Worm (Caenorhabditis elegans) whole organism, L2 larva: ENCODE measurements around the gene spp-9.
A peak's percentile ranks its signal among the peaks of the same experiment; 100 is the strongest.

Experiments used
- F13H6.1 ChIP-seq: sonication (generic microtip); optimal IDR thresholded peaks from 2 replicates; lab custom pipeline; 2016; ENCODE audit warnings: missing genetic modification characterization, missing compliant biosample characterization
- Y55F3AM.14 ChIP-seq: fragments of 200-800 bp; sonication (Bioruptor generic); optimal IDR thresholded peaks from 2 replicates; lab custom pipeline; 2018; ENCODE audit warnings: mild to moderate bottlenecking, missing genetic modification characterization, missing compliant biosample characterization
- alr-1 ChIP-seq: fragments of 150-350 bp; optimal IDR thresholded peaks from 2 replicates; lab custom pipeline; 2014; ENCODE audit warnings: missing biosample characterization, missing genetic modification characterization
- ama-1 ChIP-seq: fragments of 150-350 bp; optimal IDR thresholded peaks from 2 replicates; lab custom pipeline; 2018; ENCODE audit warnings: inconsistent platforms
- ceh-16 ChIP-seq: fragments of 150-350 bp; optimal IDR thresholded peaks from 2 replicates; lab custom pipeline; 2014; ENCODE audit warnings: missing biosample characterization, missing genetic modification characterization
- crh-2 ChIP-seq: sonication (generic microtip); optimal IDR thresholded peaks from 2 replicates; lab custom pipeline; 2017; ENCODE audit warnings: missing biosample characterization, missing genetic modification characterization
- dmd-4 ChIP-seq: sonication (generic microtip); optimal IDR thresholded peaks from 2 replicates; lab custom pipeline; 2017; ENCODE audit warnings: missing biosample characterization, missing genetic modification characterization
- elt-1 ChIP-seq: fragments of 150-350 bp; optimal IDR thresholded peaks from 2 replicates; lab custom pipeline; 2014; ENCODE audit warnings: missing biosample characterization, missing genetic modification characterization
- elt-3 ChIP-seq: sonication (generic microtip); optimal IDR thresholded peaks from 2 replicates; lab custom pipeline; 2017; ENCODE audit warnings: missing biosample characterization, missing genetic modification characterization
- fos-1 ChIP-seq: fragments of 150-350 bp; optimal IDR thresholded peaks from 2 replicates; lab custom pipeline; 2014; ENCODE audit warnings: missing biosample characterization, missing genetic modification characterization
- gmeb-1 ChIP-seq: fragments of 150-350 bp; optimal IDR thresholded peaks from 2 replicates; lab custom pipeline; 2014; ENCODE audit warnings: missing biosample characterization, missing genetic modification characterization
- lin-11 ChIP-seq: fragments of 150-350 bp; sonication (generic microtip); optimal IDR thresholded peaks from 2 replicates; lab custom pipeline; 2014; ENCODE audit warnings: missing biosample characterization, missing genetic modification characterization, inconsistent platforms, mixed read lengths
- lin-13 ChIP-seq: fragments of 150-350 bp; optimal IDR thresholded peaks from 2 replicates; lab custom pipeline; 2014; ENCODE audit warnings: missing biosample characterization, missing genetic modification reagents, missing genetic modification characterization
- lin-39 ChIP-seq: fragments of 150-350 bp; optimal IDR thresholded peaks from 2 replicates; lab custom pipeline; 2014; ENCODE audit warnings: missing biosample characterization, missing genetic modification reagents, missing genetic modification characterization
- lsy-2 ChIP-seq, 2 experiments: fragments of 150-350 bp in 1 of 2; sonication (generic microtip) in 1 of 2; optimal IDR thresholded peaks; 2 replicates each; lab custom pipeline; 2014 to 2017; ENCODE audit warnings: missing biosample characterization in 2 of 2, missing genetic modification characterization in 2 of 2
- mbf-1 ChIP-seq: sonication (generic microtip); optimal IDR thresholded peaks from 2 replicates; lab custom pipeline; 2017; ENCODE audit warnings: missing biosample characterization, missing genetic modification characterization
- mdl-1 ChIP-seq, 2 experiments: fragments of 150-350 bp in 1 of 2; sonication (generic microtip) in 1 of 2; optimal IDR thresholded peaks; 2 replicates each; lab custom pipeline; 2017; ENCODE audit warnings: missing biosample characterization in 2 of 2, missing genetic modification characterization in 2 of 2
- nhr-10 ChIP-seq: sonication (generic microtip); optimal IDR thresholded peaks from 2 replicates; lab custom pipeline; 2017; ENCODE audit warnings: missing biosample characterization, missing genetic modification characterization
- nhr-21 ChIP-seq: fragments of 150-350 bp; optimal IDR thresholded peaks from 2 replicates; lab custom pipeline; 2014; ENCODE audit warnings: missing biosample characterization, missing genetic modification characterization
- nhr-23 ChIP-seq: fragments of 150-350 bp; optimal IDR thresholded peaks from 2 replicates; lab custom pipeline; 2014; ENCODE audit warnings: missing biosample characterization, missing genetic modification reagents, missing genetic modification characterization
- nhr-237 ChIP-seq: fragments of 150-350 bp; optimal IDR thresholded peaks from 2 replicates; lab custom pipeline; 2014; ENCODE audit warnings: missing biosample characterization, missing genetic modification characterization
- nhr-25 ChIP-seq: fragments of 150-350 bp; sonication (generic microtip); optimal IDR thresholded peaks from 3 replicates; lab custom pipeline; 2014; ENCODE audit warnings: missing biosample characterization, missing genetic modification characterization
- nhr-77 ChIP-seq: fragments of 150-350 bp; optimal IDR thresholded peaks from 2 replicates; lab custom pipeline; 2014; ENCODE audit warnings: missing biosample characterization, missing genetic modification characterization
- peb-1 ChIP-seq: fragments of 150-350 bp; optimal IDR thresholded peaks from 2 replicates; lab custom pipeline; 2014; ENCODE audit warnings: missing biosample characterization, missing genetic modification characterization
- skn-1 ChIP-seq: sonication (generic microtip); optimal IDR thresholded peaks from 2 replicates; lab custom pipeline; 2017; ENCODE audit warnings: missing biosample characterization, missing genetic modification characterization
- sma-3 ChIP-seq: sonication (generic microtip); optimal IDR thresholded peaks from 2 replicates; lab custom pipeline; 2016; ENCODE audit warnings: missing genetic modification reagents, missing genetic modification characterization, missing compliant biosample characterization
- snpc-4 ChIP-seq: fragments of 150-350 bp; optimal IDR thresholded peaks from 2 replicates; lab custom pipeline; 2014; ENCODE audit warnings: missing biosample characterization, missing genetic modification characterization
- unc-39 ChIP-seq: fragments of 150-350 bp; optimal IDR thresholded peaks from 2 replicates; lab custom pipeline; 2014; ENCODE audit warnings: missing biosample characterization, missing genetic modification characterization
- unc-55 ChIP-seq: fragments of 150-350 bp; sonication (generic microtip); optimal IDR thresholded peaks from 3 replicates; lab custom pipeline; 2014; ENCODE audit warnings: missing biosample characterization, missing genetic modification reagents, missing genetic modification characterization
- unc-62 ChIP-seq: fragments of 150-350 bp; optimal IDR thresholded peaks from 2 replicates; lab custom pipeline; 2014; ENCODE audit warnings: missing biosample characterization, missing genetic modification reagents, missing genetic modification characterization
- ztf-1 ChIP-seq: fragments of 200-800 bp; sonication (Bioruptor generic); conservative IDR thresholded peaks from 2 replicates; pipeline ENCODE4 v1.3.6; 2022; ENCODE audit warnings: missing genetic modification characterization, missing compliant biosample characterization
- ztf-11 ChIP-seq: sonication (generic microtip); optimal IDR thresholded peaks from 2 replicates; lab custom pipeline; 2017; ENCODE audit warnings: missing biosample characterization, missing genetic modification characterization
- ztf-4 ChIP-seq: fragments of 150-350 bp; optimal IDR thresholded peaks from 2 replicates; lab custom pipeline; 2014; ENCODE audit warnings: missing biosample characterization, missing genetic modification characterization

spp-9 gene

DNA sequence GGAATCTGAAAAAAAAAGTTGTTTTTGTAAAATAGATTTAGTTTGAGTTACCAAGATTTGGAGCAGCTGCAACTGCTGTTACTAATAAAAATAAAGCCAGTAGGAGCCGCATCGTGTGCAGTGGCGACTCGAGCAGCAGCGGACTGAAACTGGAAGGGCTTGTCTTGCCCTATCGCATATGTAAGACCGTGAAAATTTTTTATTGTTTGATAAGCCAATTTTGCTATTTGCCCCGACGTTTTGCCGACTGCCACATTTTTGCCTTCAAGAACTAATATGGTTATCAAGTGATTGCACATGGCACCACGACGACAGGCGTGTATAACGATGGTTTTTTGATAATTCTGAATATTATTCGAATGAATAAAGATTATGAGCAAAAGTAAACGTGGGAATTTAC lies 12.2 kb downstream of the spp-9 start, which contains the start of gene T25C12.3:
TSS of gene T25C12.3 (minus strand) at position 262 of the 400 bp plus-strand sequence.
- peak; percentile 55 for TF ChIP-seq fos-1 (tag; lab: Kevin White, UChicago)
- TF ChIP-seq snpc-4 (tag; lab: Kevin White, UChicago) = no peak
- no peak for TF ChIP-seq nhr-77 (tag; lab: Kevin White, UChicago)
- no peak for TF ChIP-seq peb-1 (tag; lab: Kevin White, UChicago)
- TF ChIP-seq lsy-2 (tag; optimal IDR thresholded peaks at IDR 0.05; lab: Kevin White, UChicago) = no peak

DNA sequence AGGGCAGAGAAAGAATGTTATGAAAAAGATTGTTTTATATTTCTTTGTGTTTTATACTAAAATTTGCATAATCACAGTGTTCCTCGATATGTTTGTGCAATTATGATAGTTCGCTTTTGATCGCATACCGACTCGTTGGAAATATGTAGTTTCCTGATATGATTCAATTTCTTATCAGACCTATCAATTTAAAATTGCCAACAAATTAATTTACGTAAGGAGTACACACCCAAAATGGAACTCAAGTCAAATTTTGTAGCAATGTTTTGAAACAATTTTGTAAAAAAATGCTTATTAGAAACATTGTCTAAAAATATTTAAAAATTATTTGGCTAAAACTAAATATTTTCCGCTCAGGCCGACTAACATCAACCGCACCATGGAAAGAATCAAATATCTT lies 13.0 kb downstream of the spp-9 start:
- no peak for TF ChIP-seq nhr-23
- peak; percentile 34 for TF ChIP-seq crh-2 (tag; lab: Kevin White, UChicago)
- TF ChIP-seq fos-1 (tag; lab: Kevin White, UChicago) = peak; percentile 79
- TF ChIP-seq F13H6.1 (tag; lab: Kevin White, UChicago) = no peak
- TF ChIP-seq, all 48 proteins: peak for 2

DNA sequence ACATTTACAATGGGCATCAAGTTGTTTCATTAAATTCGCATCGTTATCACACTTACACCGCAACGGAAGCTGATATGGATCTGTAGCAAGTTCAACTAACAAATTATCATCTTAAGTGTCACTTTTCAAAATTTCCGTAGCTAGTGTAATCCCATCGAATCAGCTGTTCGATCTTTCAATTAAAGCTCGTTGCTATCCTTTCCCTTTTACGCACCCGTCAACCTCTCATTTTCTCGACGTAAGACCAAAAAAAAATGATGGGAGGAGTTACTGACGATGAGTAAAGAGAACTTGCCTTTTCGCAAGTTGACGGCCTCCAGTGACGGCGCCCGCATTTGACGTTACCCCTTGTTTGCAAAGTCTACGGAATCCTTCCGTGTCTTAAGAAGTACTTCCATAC lies 14.4 kb downstream of the spp-9 start, which contains the start of gene F29G6.1:
TSS of gene F29G6.1 (plus strand) at position 301 of the 400 bp plus-strand sequence.
- TF ChIP-seq mdl-1 (tag; optimal IDR thresholded peaks at IDR 0.05; lab: Kevin White, UChicago) = no peak
- no peak for TF ChIP-seq elt-3
- no peak for TF ChIP-seq unc-62 (GFP tag; lab: Kevin White, UChicago)
- no peak for TF ChIP-seq sma-3 (GFP tag; lab: Kevin White, UChicago)
- TF ChIP-seq dmd-4 (tag; lab: Kevin White, UChicago) = no peak
- TF ChIP-seq ama-1 (lab: Kevin White, UChicago) = no peak
- no peak for TF ChIP-seq unc-39
- no peak for TF ChIP-seq nhr-10 (tag; lab: Kevin White, UChicago)
- no peak for TF ChIP-seq gmeb-1 (tag; lab: Kevin White, UChicago)
- TF ChIP-seq ceh-16 (tag; lab: Kevin White, UChicago) = no peak
- TF ChIP-seq ztf-11 (tag; lab: Kevin White, UChicago) = no peak
- TF ChIP-seq F13H6.1 (tag; lab: Kevin White, UChicago) = no peak
- no peak for TF ChIP-seq snpc-4 (tag; lab: Kevin White, UChicago)
- no peak for TF ChIP-seq skn-1 (tag; lab: Kevin White, UChicago)
- no peak for TF ChIP-seq nhr-237 (tag; lab: Kevin White, UChicago)
- no peak for TF ChIP-seq ztf-1 (GFP tag; lab: Robert Waterston, UW)
- no peak for TF ChIP-seq peb-1 (tag; lab: Kevin White, UChicago)
- no peak for TF ChIP-seq unc-55 (GFP tag; lab: Kevin White, UChicago)

DNA sequence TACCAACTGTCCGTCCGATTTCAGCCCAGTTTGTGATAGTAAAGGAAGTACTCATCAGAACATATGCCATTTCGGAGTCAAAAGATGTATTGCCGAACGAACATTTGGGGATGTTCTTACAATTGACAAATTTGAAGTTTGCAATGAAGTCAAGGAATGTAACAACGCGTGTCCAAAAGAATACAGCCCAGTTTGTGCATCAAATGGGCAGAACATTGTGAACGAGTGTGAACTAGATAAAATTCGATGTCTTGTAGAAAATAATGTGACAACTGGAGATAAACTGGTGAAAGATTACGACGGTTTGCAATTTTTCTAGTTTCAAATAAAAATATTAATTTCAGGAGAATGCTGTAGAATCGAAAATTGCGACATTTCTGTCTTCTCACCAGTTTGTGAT lies 20.3 kb downstream of the spp-9 start:
- TF ChIP-seq unc-39 (no peak), crh-2 (tag; lab: Kevin White, UChicago) (no peak), lin-11 (tag; lab: Kevin White, UChicago) (no peak), Y55F3AM.14 (GFP tag; lab: Kevin White, UChicago) (no peak), mbf-1 (tag; lab: Kevin White, UChicago) (no peak), elt-1 (tag; lab: Kevin White, UChicago) (no peak), F13H6.1 (tag; lab: Kevin White, UChicago) (no peak), lsy-2 (tag; optimal IDR thresholded peaks at IDR 0.05; lab: Kevin White, UChicago) (no peak), sma-3 (GFP tag; lab: Kevin White, UChicago) (no peak), alr-1 (tag; lab: Kevin White, UChicago) (no peak), unc-62 (GFP tag; lab: Kevin White, UChicago) (no peak)

DNA sequence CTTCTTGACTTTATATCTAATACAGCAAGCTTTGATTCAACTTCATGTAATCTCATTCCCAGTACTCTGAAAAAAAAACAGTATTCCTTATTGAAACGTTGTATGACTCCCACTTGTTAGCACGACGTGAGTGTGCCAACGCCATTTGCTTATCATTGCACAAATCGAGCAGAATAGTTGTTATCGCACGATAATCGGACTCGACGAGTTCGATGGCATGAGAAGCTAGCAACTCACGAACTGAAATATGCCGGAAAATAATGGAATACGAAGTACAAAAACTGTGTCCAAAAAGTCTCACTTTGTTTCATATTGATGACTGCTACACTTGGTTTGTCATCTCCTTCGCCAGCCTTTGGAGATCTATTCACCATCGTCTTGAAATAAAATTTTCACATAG lies 22.0 kb downstream of the spp-9 start:
- TF ChIP-seq F13H6.1 (tag; lab: Kevin White, UChicago) (no peak), ceh-16 (tag; lab: Kevin White, UChicago) (no peak), lin-13 (GFP tag; lab: Kevin White, UChicago) (no peak), fos-1 (tag; lab: Kevin White, UChicago) (peak; percentile 95), snpc-4 (tag; lab: Kevin White, UChicago) (no peak), nhr-25 (tag; lab: Kevin White, UChicago) (no peak), crh-2 (tag; lab: Kevin White, UChicago) (peak; percentile 47), nhr-237 (tag; lab: Kevin White, UChicago) (no peak), gmeb-1 (tag; lab: Kevin White, UChicago) (no peak), lin-11 (tag; lab: Kevin White, UChicago) (no peak)

DNA sequence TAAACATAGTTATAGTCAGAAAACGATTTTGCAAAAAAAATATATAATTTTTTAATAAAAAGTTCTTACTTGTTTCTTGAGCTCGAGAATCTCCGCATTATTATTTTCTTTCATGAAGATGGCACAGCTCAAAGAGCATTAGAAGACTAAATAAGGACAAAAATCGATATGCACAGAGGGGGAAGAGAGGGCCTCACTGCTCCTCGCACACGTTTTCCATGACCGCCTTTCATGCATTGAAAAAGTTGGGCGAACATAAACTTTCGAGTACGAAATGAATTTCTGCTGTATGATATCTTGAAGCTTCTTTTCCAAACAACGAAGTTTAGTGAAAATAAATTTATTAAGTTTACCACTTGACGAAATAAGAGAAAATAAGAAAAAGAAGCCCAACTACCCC lies 23.6 kb downstream of the spp-9 start, which contains the start of gene ccdc-149:
TSS of gene ccdc-149 (minus strand) at position 221 of the 400 bp plus-strand sequence.
- TF ChIP-seq nhr-21 (tag; lab: Kevin White, UChicago) = no peak
- TF ChIP-seq unc-39 = no peak
- TF ChIP-seq elt-1 (tag; lab: Kevin White, UChicago) = no peak
- TF ChIP-seq nhr-25 (tag; lab: Kevin White, UChicago) = no peak
- no peak for TF ChIP-seq ztf-4
- TF ChIP-seq lin-39 (tag; lab: Kevin White, UChicago) = no peak
- TF ChIP-seq dmd-4 (tag; lab: Kevin White, UChicago) = no peak
- TF ChIP-seq ztf-11 (tag; lab: Kevin White, UChicago) = no peak
